Fruit fly (Drosophila melanogaster) whole organism, wandering third instar larva: ENCODE data around the gene CG6602.

Experiments used
- GATAd ChIP-seq: sonication (Bioruptor generic); optimal IDR thresholded peaks from 2 replicates; lab custom pipeline; 2016; ENCODE audit warnings: missing biosample characterization, missing genetic modification characterization
- Hr78 ChIP-seq: fragments of >200 bp; optimal IDR thresholded peaks from 2 replicates; lab custom pipeline; 2017; ENCODE audit warnings: missing biosample characterization, missing genetic modification characterization
- Mio ChIP-seq: sonication (Bioruptor generic); optimal IDR thresholded peaks from 2 replicates; lab custom pipeline; 2016; ENCODE audit warnings: missing biosample characterization, missing genetic modification characterization
- Myc ChIP-seq: fragments of >200 bp; optimal IDR thresholded peaks from 2 replicates; lab custom pipeline; 2017
- OdsH ChIP-seq: fragments of 200-800 bp; sonication (Bioruptor generic); optimal IDR thresholded peaks from 2 replicates; lab custom pipeline; 2016; ENCODE audit warnings: missing biosample characterization, mild to moderate bottlenecking, missing genetic modification characterization
- brk ChIP-seq: fragments of 200-800 bp; sonication (Bioruptor generic); optimal IDR thresholded peaks from 2 replicates; lab custom pipeline; 2016; ENCODE audit warnings: missing biosample characterization, mild to moderate bottlenecking, missing genetic modification characterization
- h ChIP-seq: fragments of 200-800 bp; sonication (Bioruptor generic); optimal IDR thresholded peaks from 3 replicates; lab custom pipeline; 2016; ENCODE audit warnings: missing biosample characterization, mild to moderate bottlenecking, missing genetic modification characterization
- pan ChIP-seq: fragments of >200 bp; optimal IDR thresholded peaks from 2 replicates; lab custom pipeline; 2017
- psq ChIP-seq: fragments of 200-800 bp; sonication (Bioruptor generic); optimal IDR thresholded peaks from 3 replicates; lab custom pipeline; 2017; ENCODE audit warnings: missing biosample characterization, mild to moderate bottlenecking, missing genetic modification characterization, moderate library complexity
- woc ChIP-seq: sonication (Bioruptor generic); optimal IDR thresholded peaks from 2 replicates; lab custom pipeline; 2016; ENCODE audit warnings: missing biosample characterization, mild to moderate bottlenecking, missing genetic modification characterization

dm6 chr3L:6082561-6082960 lies 10.6 kb downstream of the CG6602 start, which contains the start of gene CG13293:
- TF ChIP-seq Myc (lab: Kevin White, UChicago) (no peak), pan (lab: Kevin White, UChicago) (no peak), OdsH (GFP tag; lab: Kevin White, UChicago) (no peak), Mio (GFP tag; lab: Kevin White, UChicago) (no peak), brk (GFP tag; lab: Kevin White, UChicago) (no peak), psq (GFP tag; lab: Kevin White, UChicago) (no peak), woc (GFP tag; lab: Kevin White, UChicago) (no peak), h (GFP tag; lab: Kevin White, UChicago) (no peak), GATAd (GFP tag; lab: Kevin White, UChicago) (no peak), Hr78 (no peak)
